Worm (Caenorhabditis elegans) whole organism, mixed stage, embryonic: ENCODE results near the gene srw-69.

Experiments
- M03D4.4 ChIP-seq: sonication (generic microtip); optimal IDR thresholded peaks from 2 replicates; lab custom pipeline; 2017; ENCODE audit warnings: mild to moderate bottlenecking, missing genetic modification characterization, missing compliant biosample characterization
- bed-3 ChIP-seq: fragments of 200-800 bp; sonication (Bioruptor generic); optimal IDR thresholded peaks from 3 replicates; lab custom pipeline; 2018; ENCODE audit warnings: mild to moderate bottlenecking, missing genetic modification characterization, moderate library complexity, missing compliant biosample characterization
- blmp-1 ChIP-seq: fragments of 150-350 bp; optimal IDR thresholded peaks from 2 replicates; lab custom pipeline; 2014; ENCODE audit warnings: missing biosample characterization, missing genetic modification characterization
- ceh-39 ChIP-seq: fragments of 150-350 bp; optimal IDR thresholded peaks from 2 replicates; lab custom pipeline; 2014; ENCODE audit warnings: missing biosample characterization, missing genetic modification characterization
- ceh-83 ChIP-seq: fragments of 200-800 bp; sonication (Bioruptor generic); optimal IDR thresholded peaks from 2 replicates; lab custom pipeline; 2018; ENCODE audit warnings: mild to moderate bottlenecking, missing genetic modification characterization, missing compliant biosample characterization
- ces-1 ChIP-seq: fragments of 150-350 bp; optimal IDR thresholded peaks from 2 replicates; lab custom pipeline; 2014; ENCODE audit warnings: missing biosample characterization, missing genetic modification reagents, missing genetic modification characterization
- cnd-1 ChIP-seq: fragments of 200-800 bp; sonication (Bioruptor generic); optimal IDR thresholded peaks from 2 replicates; lab custom pipeline; 2018; ENCODE audit warnings: mild to moderate bottlenecking, missing genetic modification characterization, missing compliant biosample characterization
- drap-1 ChIP-seq: fragments of 200-800 bp; sonication (Bioruptor generic); optimal IDR thresholded peaks from 3 replicates; lab custom pipeline; 2018; ENCODE audit warnings: mild to moderate bottlenecking, missing genetic modification characterization, missing compliant biosample characterization
- elt-1 ChIP-seq: sonication (generic microtip); optimal IDR thresholded peaks from 2 replicates; lab custom pipeline; 2017; ENCODE audit warnings: missing genetic modification characterization, mild to moderate bottlenecking, missing compliant biosample characterization, antibody characterized with exemption, moderate library complexity, borderline replicate concordance; ENCODE audit not compliant: insufficient read depth
- elt-3 ChIP-seq: fragments of 150-350 bp; optimal IDR thresholded peaks from 2 replicates; lab custom pipeline; 2014; ENCODE audit warnings: missing biosample characterization, missing genetic modification characterization
- flh-1 ChIP-seq: fragments of 200-800 bp; sonication (Bioruptor generic); optimal IDR thresholded peaks from 2 replicates; lab custom pipeline; 2018; ENCODE audit warnings: mild to moderate bottlenecking, missing genetic modification characterization, moderate library complexity, missing compliant biosample characterization
- ham-2 ChIP-seq: fragments of 200-800 bp; sonication (Bioruptor generic); optimal IDR thresholded peaks from 2 replicates; lab custom pipeline; 2018; ENCODE audit warnings: mild to moderate bottlenecking, missing genetic modification characterization, missing compliant biosample characterization
- hlh-1 ChIP-seq: fragments of 150-350 bp; optimal IDR thresholded peaks from 2 replicates; lab custom pipeline; 2014; ENCODE audit warnings: missing biosample characterization, missing genetic modification reagents, missing genetic modification characterization
- lin-13 ChIP-seq: fragments of 150-350 bp; optimal IDR thresholded peaks from 2 replicates; lab custom pipeline; 2014; ENCODE audit warnings: missing biosample characterization, missing genetic modification characterization
- lin-32 ChIP-seq: fragments of 200-800 bp; sonication (Bioruptor generic); optimal IDR thresholded peaks from 2 replicates; lab custom pipeline; 2018; ENCODE audit warnings: mild to moderate bottlenecking, missing genetic modification characterization, missing compliant biosample characterization
- lsy-2 ChIP-seq: fragments of 150-350 bp; optimal IDR thresholded peaks from 2 replicates; lab custom pipeline; 2014; ENCODE audit warnings: missing biosample characterization, missing genetic modification characterization
- mab-5 ChIP-seq: fragments of 150-350 bp; optimal IDR thresholded peaks from 2 replicates; lab custom pipeline; 2014; ENCODE audit warnings: missing biosample characterization, missing genetic modification characterization
- mep-1 ChIP-seq: fragments of 150-350 bp; optimal IDR thresholded peaks from 2 replicates; lab custom pipeline; 2017; ENCODE audit warnings: missing biosample characterization, missing genetic modification reagents, missing genetic modification characterization, inconsistent platforms
- mls-2 ChIP-seq: sonication (generic microtip); optimal IDR thresholded peaks from 2 replicates; lab custom pipeline; 2016; ENCODE audit warnings: mild to moderate bottlenecking, missing genetic modification characterization, moderate library complexity, missing compliant biosample characterization
- nhr-12 ChIP-seq: fragments of 150-350 bp; optimal IDR thresholded peaks from 2 replicates; lab custom pipeline; 2014; ENCODE audit warnings: missing biosample characterization, missing genetic modification characterization
- nhr-2 ChIP-seq: fragments of 150-350 bp; optimal IDR thresholded peaks from 2 replicates; lab custom pipeline; 2014; ENCODE audit warnings: missing biosample characterization, missing genetic modification characterization
- nhr-237 ChIP-seq: fragments of 150-350 bp; optimal IDR thresholded peaks from 2 replicates; lab custom pipeline; 2014; ENCODE audit warnings: missing biosample characterization, missing genetic modification characterization
- nhr-28 ChIP-seq: fragments of 150-350 bp; optimal IDR thresholded peaks from 2 replicates; lab custom pipeline; 2014; ENCODE audit warnings: missing biosample characterization, missing genetic modification characterization
- nhr-76 ChIP-seq: sonication (generic microtip); optimal IDR thresholded peaks from 2 replicates; lab custom pipeline; 2017; ENCODE audit warnings: missing biosample characterization, missing genetic modification characterization
- pha-4 ChIP-seq: fragments of 150-350 bp; optimal IDR thresholded peaks from 2 replicates; lab custom pipeline; 2018; ENCODE audit warnings: missing biosample characterization, missing genetic modification reagents, missing genetic modification characterization
- snpc-4 ChIP-seq: fragments of 150-350 bp; optimal IDR thresholded peaks from 2 replicates; lab custom pipeline; 2014; ENCODE audit warnings: missing biosample characterization, missing genetic modification characterization
- sptf-1 ChIP-seq: sonication (generic microtip); optimal IDR thresholded peaks from 2 replicates; lab custom pipeline; 2017; ENCODE audit warnings: mild to moderate bottlenecking, missing genetic modification characterization, moderate library complexity, missing compliant biosample characterization
- tbx-8 ChIP-seq: fragments of 200-800 bp; sonication (Bioruptor generic); optimal IDR thresholded peaks from 2 replicates; lab custom pipeline; 2018; ENCODE audit warnings: mild to moderate bottlenecking, missing genetic modification characterization, moderate library complexity, missing compliant biosample characterization
- unc-120 ChIP-seq: sonication (generic microtip); optimal IDR thresholded peaks from 2 replicates; lab custom pipeline; 2017; ENCODE audit warnings: missing genetic modification characterization, missing compliant biosample characterization; ENCODE audit not compliant: poor library complexity, severe bottlenecking
- unc-39 ChIP-seq: fragments of 150-350 bp; optimal IDR thresholded peaks from 2 replicates; lab custom pipeline; 2014; ENCODE audit warnings: missing biosample characterization, missing genetic modification characterization
- unc-62 ChIP-seq: fragments of 150-350 bp; optimal IDR thresholded peaks from 2 replicates; lab custom pipeline; 2014; ENCODE audit warnings: missing biosample characterization, missing genetic modification reagents, missing genetic modification characterization
- zip-8 ChIP-seq: fragments of 150-350 bp; optimal IDR thresholded peaks from 2 replicates; lab custom pipeline; 2014; ENCODE audit warnings: missing biosample characterization, missing genetic modification characterization
- ztf-11 ChIP-seq: fragments of 150-350 bp; optimal IDR thresholded peaks from 2 replicates; lab custom pipeline; 2014; ENCODE audit warnings: missing biosample characterization, missing genetic modification characterization

srw-69 gene

ce11 chrV:7437985-7438384, 9.2 kb upstream of the srw-69 start, which contains the start of gene F25E5.16:
Gene F25E5.16 (plus strand): TSS chrV:7438285.
- TF ChIP-seq hlh-1 (tag; lab: Kevin White, UChicago) (no peak), drap-1 (no peak), elt-1 (tag; lab: Kevin White, UChicago) (no peak), unc-62 (GFP tag; lab: Kevin White, UChicago) (no peak), nhr-237 (tag; lab: Kevin White, UChicago) (no peak), ceh-39 (tag; lab: Kevin White, UChicago) (no peak), elt-3 (tag; lab: Kevin White, UChicago) (no peak), blmp-1 (tag; lab: Kevin White, UChicago) (no peak), mep-1 (tag; lab: Kevin White, UChicago) (no peak), lsy-2 (no peak), mab-5 (tag; lab: Kevin White, UChicago) (no peak), unc-120 (tag; lab: Kevin White, UChicago) (no peak), tbx-8 (GFP tag; lab: Kevin White, UChicago) (no peak)

ce11 chrV:7437538-7437937, 8.8 kb upstream of the srw-69 start, which contains the start of gene F25E5.9:
Gene F25E5.9 (minus strand): TSS chrV:7437919.
- TF ChIP-seq tbx-8 (GFP tag; lab: Kevin White, UChicago) (no peak), nhr-237 (tag; lab: Kevin White, UChicago) (no peak), sptf-1 (tag; lab: Kevin White, UChicago) (no peak), ham-2 (GFP tag; lab: Kevin White, UChicago) (no peak), cnd-1 (tag; lab: Kevin White, UChicago) (no peak), pha-4 (tag; lab: Kevin White, UChicago) (no peak), mep-1 (tag; lab: Kevin White, UChicago) (no peak), hlh-1 (tag; lab: Kevin White, UChicago) (no peak), lin-32 (GFP tag; lab: Kevin White, UChicago) (no peak), bed-3 (no peak), mls-2 (tag; lab: Kevin White, UChicago) (no peak), unc-39 (no peak), nhr-2 (tag; lab: Kevin White, UChicago) (no peak), zip-8 (tag; lab: Kevin White, UChicago) (no peak), ceh-83 (GFP tag; lab: Kevin White, UChicago) (no peak), unc-120 (tag; lab: Kevin White, UChicago) (no peak), snpc-4 (tag; lab: Kevin White, UChicago) (no peak), M03D4.4 (tag; lab: Kevin White, UChicago) (no peak)
- TF ChIP-seq, all 35 proteins: peak for 0

DNA sequence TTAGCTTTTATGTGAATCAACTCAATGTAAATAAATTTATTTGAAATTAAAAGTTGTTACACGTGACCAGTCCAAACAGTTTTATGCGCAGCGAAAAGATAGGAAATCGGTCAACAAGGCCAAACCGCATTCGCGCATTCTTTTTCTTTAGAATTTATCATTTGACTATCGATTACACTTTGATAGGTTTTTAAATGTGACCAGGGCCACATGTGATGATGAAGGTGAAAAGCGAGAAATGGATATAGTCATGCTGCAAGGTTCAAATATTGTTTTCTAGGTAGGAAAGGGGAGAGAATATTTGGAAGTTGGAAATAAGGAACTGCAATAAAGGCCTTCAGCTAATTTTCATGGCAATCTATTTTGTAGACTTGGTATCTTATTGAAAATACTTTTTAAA, 8.1 kb upstream of the srw-69 start:
- no peak for TF ChIP-seq nhr-12 (tag; lab: Kevin White, UChicago)
- TF ChIP-seq M03D4.4 (tag; lab: Kevin White, UChicago), result no peak
- TF ChIP-seq ham-2 (GFP tag; lab: Kevin White, UChicago), result no peak
- TF ChIP-seq unc-39, result no peak
- TF ChIP-seq hlh-1 (tag; lab: Kevin White, UChicago), result no peak
- no peak for TF ChIP-seq drap-1
- no peak for TF ChIP-seq lin-32 (GFP tag; lab: Kevin White, UChicago)
- no peak for TF ChIP-seq nhr-76 (tag; lab: Kevin White, UChicago)
- TF ChIP-seq nhr-28 (tag; lab: Kevin White, UChicago), result no peak
- no peak for TF ChIP-seq snpc-4 (tag; lab: Kevin White, UChicago)
- TF ChIP-seq flh-1, result no peak
- TF ChIP-seq bed-3, result no peak
- TF ChIP-seq pha-4 (tag; lab: Kevin White, UChicago), result no peak
- TF ChIP-seq ceh-83 (GFP tag; lab: Kevin White, UChicago), result no peak
- TF ChIP-seq zip-8 (tag; lab: Kevin White, UChicago), result no peak
- TF ChIP-seq ztf-11, result no peak

- TF ChIP-seq bed-3 (no peak), lin-13 (tag; lab: Kevin White, UChicago) (no peak), nhr-2 (tag; lab: Kevin White, UChicago) (no peak), nhr-76 (tag; lab: Kevin White, UChicago) (no peak), nhr-12 (tag; lab: Kevin White, UChicago) (no peak), mep-1 (tag; lab: Kevin White, UChicago) (no peak), drap-1 (no peak), mab-5 (tag; lab: Kevin White, UChicago) (no peak), sptf-1 (tag; lab: Kevin White, UChicago) (no peak), nhr-28 (tag; lab: Kevin White, UChicago) (no peak), nhr-237 (tag; lab: Kevin White, UChicago) (no peak), unc-39 (no peak), cnd-1 (tag; lab: Kevin White, UChicago) (no peak), unc-62 (GFP tag; lab: Kevin White, UChicago) (no peak), zip-8 (tag; lab: Kevin White, UChicago) (no peak), ces-1 (GFP tag; lab: Kevin White, UChicago) (no peak), ham-2 (GFP tag; lab: Kevin White, UChicago) (no peak)
These were observed 7.7 kb upstream of the srw-69 start for ce11 chrV:7436509-7436908.
